Worm (Caenorhabditis elegans): ENCODE data around the gene mog-1.

Gene mog-1

ce11 chrIII:9944723-9945122 is 11.3 kb downstream of the mog-1 start, which contains the start of gene gln-2:
gln-2 (minus strand) TSS chrIII:9944823.
- TF ChIP-seq nhr-41 (GFP tag; IDR thresholded peaks at IDR 0.05) (no peak), mxl-2 (GFP tag; conservative IDR thresholded peaks at IDR 0.05) (no peak), ces-1 (GFP tag; optimal IDR thresholded peaks at IDR 0.05) (no peak), nhr-6 (tag; optimal IDR thresholded peaks at IDR 0.05) (no peak), daf-8 (GFP tag; IDR thresholded peaks at IDR 0.05) (no peak)

DNA sequence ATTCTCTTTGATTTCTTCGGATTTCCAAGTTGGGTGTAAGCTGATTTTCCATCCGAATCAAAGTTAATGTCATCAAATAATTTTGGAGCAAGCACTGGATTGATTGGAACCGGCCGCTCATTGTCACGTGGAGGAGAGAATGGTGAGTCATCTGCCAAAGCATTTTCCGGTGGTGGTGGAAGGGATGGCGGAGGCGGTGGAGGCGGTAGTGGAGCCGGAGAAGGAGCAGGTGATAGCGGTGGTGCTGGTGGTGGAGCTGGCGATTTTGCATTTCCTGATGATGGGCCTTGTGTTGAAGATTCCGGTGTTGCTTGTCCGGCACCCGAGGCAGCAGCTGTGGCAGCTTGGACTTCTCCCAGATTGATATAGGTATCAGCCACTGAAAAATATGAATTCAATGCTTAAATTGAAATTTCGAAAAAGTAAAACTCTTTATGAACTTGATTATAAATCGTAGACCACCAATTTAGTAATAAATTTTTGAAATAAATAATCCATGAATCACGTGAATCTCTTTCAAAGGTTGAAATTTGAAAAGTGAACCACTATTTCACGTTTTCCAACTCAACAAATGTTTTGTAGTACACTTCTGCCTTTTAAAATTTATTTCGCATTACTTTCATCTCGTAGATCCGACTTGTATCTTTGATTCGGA is 14.9 kb downstream of the mog-1 start, which contains the start of the genes K03H1.9 and K03H1.12:
TSS of gene K03H1.9 (minus strand) at position 471 of the 655 bp plus-strand sequence.
TSS of gene K03H1.12 (plus strand) at position 605 of the 655 bp plus-strand sequence.
- TF ChIP-seq madf-5 (GFP tag; IDR thresholded peaks at IDR 0.05) (no peak), Y48G9A.11 (GFP tag; IDR thresholded peaks at IDR 0.05) (no peak), lsy-2 (tag; optimal IDR thresholded peaks at IDR 0.05) (no peak), egl-43 (GFP tag; IDR thresholded peaks at IDR 0.05) (0 out of 2 replicates have a peak, but pooled peaks have one; percentile 50), daf-12 (tag; optimal IDR thresholded peaks at IDR 0.05) (no peak), R02D3.7 (tag; optimal IDR thresholded peaks at IDR 0.05) (no peak), ceh-44 (GFP tag; IDR thresholded peaks at IDR 0.05) (no peak), gei-8 (GFP tag; optimal IDR thresholded peaks at IDR 0.05) (no peak), snpc-1.2 (GFP tag; IDR thresholded peaks at IDR 0.05) (no peak), set-16 (GFP tag; IDR thresholded peaks at IDR 0.05) (peak; percentile 87), nhr-77 (tag; optimal IDR thresholded peaks at IDR 0.05) (no peak), nhr-10 (tag; optimal IDR thresholded peaks at IDR 0.05) (no peak), spr-3 (GFP tag; optimal IDR thresholded peaks at IDR 0.05) (no peak)

DNA sequence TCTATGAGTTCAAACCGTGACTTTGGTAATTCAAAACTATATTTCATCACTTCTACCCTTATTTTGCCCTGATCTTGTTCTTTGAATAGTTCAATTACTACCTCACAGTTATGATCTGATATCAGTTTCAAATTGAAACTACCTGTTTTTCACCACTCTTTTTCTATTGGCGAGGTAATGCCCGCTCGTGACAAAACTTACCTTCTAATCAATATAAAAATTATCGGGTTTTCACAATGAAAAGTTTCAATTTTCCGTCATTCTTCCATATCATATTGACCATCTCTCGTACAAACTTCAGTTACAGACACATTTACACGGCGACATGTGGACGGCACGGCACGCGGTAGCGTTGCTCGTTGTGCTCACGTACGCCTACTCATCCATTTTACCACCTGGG is 23.9 kb downstream of the mog-1 start, which contains the start of gene dec-7:
TSS of gene dec-7 (plus strand) at position 308 of the 400 bp plus-strand sequence.
- TF ChIP-seq hlh-30 (tag; optimal IDR thresholded peaks at IDR 0.05; ENCODE audit: insufficient read depth) (peak; percentile 40), nhr-28 (tag; optimal IDR thresholded peaks at IDR 0.05) (peak; percentile 11), unc-62 (GFP tag; optimal IDR thresholded peaks at IDR 0.05 in 1 of 2) (peak in 1 of 2 experiments; percentile 50), unc-62 (tag; optimal IDR thresholded peaks at IDR 0.05) (no peak), hif-1 (tag; optimal IDR thresholded peaks at IDR 0.05) (peak in 1 of 2 experiments; percentile 9), dmd-6 (GFP tag; IDR thresholded peaks at IDR 0.05) (peak; percentile 66), hlh-11 (tag; optimal IDR thresholded peaks at IDR 0.05) (peak; percentile 67), R02D3.7 (tag; optimal IDR thresholded peaks at IDR 0.05) (no peak), nhr-42 (GFP tag; IDR thresholded peaks at IDR 0.05) (no peak), nhr-237 (tag; optimal IDR thresholded peaks at IDR 0.05) (no peak), daf-16 (GFP tag; optimal IDR thresholded peaks at IDR 0.05) (no peak), daf-16 (tag; optimal IDR thresholded peaks at IDR 0.05) (peak; percentile 16), dve-1 (tag; optimal IDR thresholded peaks at IDR 0.05; ENCODE audit: insufficient read depth) (peak; percentile 61)

DNA sequence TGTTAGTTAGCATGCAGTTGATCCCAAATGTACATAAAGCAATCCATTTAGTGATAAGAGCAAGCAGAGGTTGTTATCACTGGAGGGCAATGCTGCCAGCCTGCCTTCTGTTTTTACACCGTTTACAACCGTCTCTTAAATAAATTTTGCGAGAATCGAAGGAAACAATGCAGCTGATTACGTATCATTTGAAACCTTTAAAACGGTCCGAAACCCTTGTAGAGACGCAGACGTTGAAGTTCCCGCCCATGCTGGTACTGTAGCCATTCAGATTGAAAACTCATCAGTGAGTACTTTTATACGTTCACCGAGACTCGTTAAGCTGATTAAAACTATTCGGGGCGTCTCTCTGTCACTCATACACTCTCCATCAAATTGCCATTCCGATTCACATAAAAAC is 25.6 kb downstream of the mog-1 start:
- TF ChIP-seq R02D3.7 (tag; optimal IDR thresholded peaks at IDR 0.05) (no peak), mes-2 (tag; optimal IDR thresholded peaks at IDR 0.05; ENCODE audit: poor library complexity, severe bottlenecking) (peak; percentile 62), lin-39 (tag; optimal IDR thresholded peaks at IDR 0.05) (no peak), skn-1 (tag; optimal IDR thresholded peaks at IDR 0.05) (no peak), fkh-10 (GFP tag; optimal IDR thresholded peaks at IDR 0.05) (no peak), hlh-30 (tag; optimal IDR thresholded peaks at IDR 0.05; ENCODE audit: insufficient read depth) (peak; percentile 35), mdl-1 (tag; optimal IDR thresholded peaks at IDR 0.05) (no peak), lim-7 (GFP tag; IDR thresholded peaks at IDR 0.05) (no peak), dve-1 (tag; optimal IDR thresholded peaks at IDR 0.05; ENCODE audit: insufficient read depth) (peak; percentile 87), lir-3 (tag; optimal IDR thresholded peaks at IDR 0.05) (no peak), nhr-6 (tag; optimal IDR thresholded peaks at IDR 0.05) (no peak), duxl-1 (tag; optimal IDR thresholded peaks at IDR 0.05; ENCODE audit: poor library complexity) (no peak), attf-4 (tag; optimal IDR thresholded peaks at IDR 0.05) (no peak), ces-1 (GFP tag; optimal IDR thresholded peaks at IDR 0.05) (no peak), Y48G9A.11 (GFP tag; IDR thresholded peaks at IDR 0.05) (no peak), lin-29 (GFP tag; IDR thresholded peaks at IDR 0.05) (no peak), ceh-62 (tag; optimal IDR thresholded peaks at IDR 0.05) (no peak), zip-2 (tag; optimal IDR thresholded peaks at IDR 0.05) (no peak), sdz-12 (GFP tag; optimal IDR thresholded peaks at IDR 0.05) (no peak), nhr-48 (tag; optimal IDR thresholded peaks at IDR 0.05) (peak; percentile 80), nhr-42 (GFP tag; IDR thresholded peaks at IDR 0.05) (no peak), nhr-11 (tag; optimal IDR thresholded peaks at IDR 0.05) (no peak)
